Worm (Caenorhabditis elegans) whole organism, L3 larva: ENCODE data around the gene F56D5.5.

Experiments used
- ceh-82 ChIP-seq: fragments of 150-350 bp; optimal IDR thresholded peaks from 2 replicates; lab custom pipeline; 2014; ENCODE audit warnings: missing biosample characterization, missing genetic modification characterization
- egl-27 ChIP-seq: sonication (generic microtip); optimal IDR thresholded peaks from 4 replicates; lab custom pipeline; 2017; ENCODE audit warnings: missing biosample characterization, missing genetic modification reagents, missing genetic modification characterization
- nhr-237 ChIP-seq: fragments of 150-350 bp; optimal IDR thresholded peaks from 2 replicates; lab custom pipeline; 2014; ENCODE audit warnings: missing biosample characterization, missing genetic modification characterization
- unc-62 ChIP-seq: fragments of 150-350 bp; sonication (generic microtip); optimal IDR thresholded peaks from 4 replicates; lab custom pipeline; 2014; ENCODE audit warnings: missing biosample characterization, missing genetic modification reagents, missing genetic modification characterization
- zag-1 ChIP-seq: fragments of 150-350 bp; optimal IDR thresholded peaks from 2 replicates; lab custom pipeline; 2014; ENCODE audit warnings: missing biosample characterization, missing genetic modification characterization

- TF ChIP-seq ceh-82 (tag; lab: Kevin White, UChicago) (no peak), nhr-237 (tag; lab: Kevin White, UChicago) (no peak), unc-62 (no peak), egl-27 (tag; lab: Kevin White, UChicago) (no peak), zag-1 (tag; lab: Kevin White, UChicago) (no peak)
Measured at ce11 chrIV:9440880-9441336, 33.0 kb upstream of the F56D5.5 start, which contains the start of gene idh-1.
